Fruit fly (Drosophila melanogaster): ENCODE measurements around the gene ninaA.
A peak's percentile ranks its signal among the peaks of the same experiment; 100 is the strongest.

Gene ninaA

DNA sequence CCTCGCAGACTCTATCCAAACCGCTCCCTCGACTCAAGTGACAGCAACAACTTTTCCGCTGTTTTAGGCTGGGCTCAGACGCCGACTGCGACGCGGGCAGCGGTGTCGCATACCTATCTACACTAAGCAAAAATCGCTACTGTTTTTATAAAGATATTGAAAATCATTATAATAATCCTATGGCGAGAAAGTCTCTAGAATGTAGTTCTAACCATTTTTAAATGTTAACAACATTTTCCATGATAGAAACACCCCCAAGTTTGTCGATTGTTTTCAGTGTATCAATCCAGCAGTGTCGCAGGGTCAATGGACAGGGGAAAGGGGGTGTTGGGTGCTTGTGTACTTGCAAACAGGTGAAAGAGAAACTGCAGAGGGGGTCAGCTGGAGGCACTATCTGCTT lies 11.3 kb upstream of the ninaA start (continued):
- TF ChIP-seq CG10462 (GFP tag; optimal IDR thresholded peaks at IDR 0.05) (peak; percentile 91), CG11398 (GFP tag; optimal IDR thresholded peaks at IDR 0.05) (peak; percentile 84), otp (GFP tag; IDR thresholded peaks at IDR 0.05) (peak; percentile 98), CG15269 (tag; optimal IDR thresholded peaks at IDR 0.05) (peak; percentile 96), CG17568 (GFP tag; optimal IDR thresholded peaks at IDR 0.05) (peak; percentile 95), bsh (GFP tag; optimal IDR thresholded peaks at IDR 0.05) (peak; percentile 89 to 96), CG2889 (GFP tag; IDR thresholded peaks at IDR 0.05) (peak; percentile 92), Oaz (GFP tag; IDR thresholded peaks at IDR 0.05) (peak; percentile 93), CG18262 (tag; optimal IDR thresholded peaks at IDR 0.05) (peak; percentile 95), CG4360 (GFP tag; IDR thresholded peaks at IDR 0.05) (peak; percentile 78), MTF-1 (GFP tag; optimal IDR thresholded peaks at IDR 0.05; ENCODE audit: borderline replicate concordance) (peak; percentile 93), tgo (GFP tag; IDR thresholded peaks at IDR 0.05) (peak; percentile 96), corto (GFP tag; optimal IDR thresholded peaks at IDR 0.05) (peak; percentile 98), B-H2 (GFP tag; optimal IDR thresholded peaks at IDR 0.05) (peak; percentile 82), esg (GFP tag; conservative IDR thresholded peaks at IDR 0.05) (peak; percentile 95), slp2 (GFP tag; optimal IDR thresholded peaks at IDR 0.05) (peak; percentile 92), CG4707 (GFP tag; optimal IDR thresholded peaks at IDR 0.05) (peak; percentile 93), CG9932 (GFP tag; IDR thresholded peaks at IDR 0.05) (peak; percentile 95), ttk (GFP tag; IDR thresholded peaks at IDR 0.05) (peak; percentile 97), pfk (GFP tag; optimal IDR thresholded peaks at IDR 0.05) (peak; percentile 20), trh (GFP tag; optimal IDR thresholded peaks at IDR 0.05) (peak; percentile 94), NfI (GFP tag; optimal IDR thresholded peaks at IDR 0.05) (peak; percentile 93), CG4328 (GFP tag; optimal IDR thresholded peaks at IDR 0.05) (peak; percentile 87), sens (GFP tag) (peak; percentile 99), PHDP (tag; optimal IDR thresholded peaks at IDR 0.05) (peak; percentile 95), caup (GFP tag; optimal IDR thresholded peaks at IDR 0.05; ENCODE audit: severe bottlenecking) (peak; percentile 95), CG17359 (tag; optimal IDR thresholded peaks at IDR 0.05) (peak; percentile 98), ac (GFP tag; optimal IDR thresholded peaks at IDR 0.05) (peak; percentile 84), gcm (GFP tag; optimal IDR thresholded peaks at IDR 0.05) (peak; percentile 95), luna (GFP tag; optimal IDR thresholded peaks at IDR 0.05) (peak; percentile 83), CG13775 (GFP tag; optimal IDR thresholded peaks at IDR 0.05) (peak; percentile 93), CG9437 (GFP tag; optimal IDR thresholded peaks at IDR 0.05) (peak; percentile 89), hkb (optimal IDR thresholded peaks at IDR 0.05) (peak; percentile 7), hkb (GFP tag; IDR thresholded peaks at IDR 0.05) (peak; percentile 97), CG7271 (tag; optimal IDR thresholded peaks at IDR 0.05) (peak; percentile 90), Adf1 (GFP tag; IDR thresholded peaks at IDR 0.05) (peak; percentile 93), CG9215 (GFP tag; IDR thresholded peaks at IDR 0.05) (peak; percentile 92), CG2199 (GFP tag; IDR thresholded peaks at IDR 0.05) (peak; percentile 96), CG14014 (GFP tag; IDR thresholded peaks at IDR 0.05) (peak; percentile 97), CG11093 (GFP tag; IDR thresholded peaks at IDR 0.05) (peak; percentile 91), Dll (GFP tag; IDR thresholded peaks at IDR 0.05; ENCODE audit: partially characterized antibody) (no peak), gfzf (GFP tag; optimal IDR thresholded peaks at IDR 0.05) (peak; percentile 15), CrebB (tag; optimal IDR thresholded peaks at IDR 0.05) (peak; percentile 94), hb (GFP tag; IDR thresholded peaks at IDR 0.05; ENCODE audit: partially characterized antibody) (no peak), Gug (GFP tag; IDR thresholded peaks at IDR 0.05) (peak; percentile 92), pum (GFP tag; optimal IDR thresholded peaks at IDR 0.05) (peak; percentile 95), stc (GFP tag; IDR thresholded peaks at IDR 0.05) (peak; percentile 96), Dref (GFP tag; IDR thresholded peaks at IDR 0.05) (peak; percentile 34; the same call in 1 of the 2 replicates), so (GFP tag; IDR thresholded peaks at IDR 0.05) (peak; percentile 96), Eip74EF (GFP tag; optimal IDR thresholded peaks at IDR 0.05) (peak in 1 of 2 experiments; percentile 94), Lhr (GFP tag; optimal IDR thresholded peaks at IDR 0.05) (peak; percentile 85)

All from whole organism, embryonic.